Fruit fly (Drosophila melanogaster) Kc167 (cell line): Measurements from ENCODE around the gene PGAP2.

ENCODE experiments used
- Myc ChIP-seq: fragments of >200 bp; optimal IDR thresholded peaks from 2 replicates; lab custom pipeline; 2017; ENCODE audit warnings: missing external identifiers
- h ChIP-seq: fragments of >200 bp; optimal IDR thresholded peaks from 3 replicates; lab custom pipeline; 2018; ENCODE audit warnings: missing external identifiers
- insv ChIP-seq: fragments of >200 bp; optimal IDR thresholded peaks from 3 replicates; lab custom pipeline; 2018; ENCODE audit warnings: missing external identifiers
- psq ChIP-seq: fragments of >200 bp; optimal IDR thresholded peaks from 2 replicates; lab custom pipeline; 2017; ENCODE audit warnings: missing external identifiers

DNA sequence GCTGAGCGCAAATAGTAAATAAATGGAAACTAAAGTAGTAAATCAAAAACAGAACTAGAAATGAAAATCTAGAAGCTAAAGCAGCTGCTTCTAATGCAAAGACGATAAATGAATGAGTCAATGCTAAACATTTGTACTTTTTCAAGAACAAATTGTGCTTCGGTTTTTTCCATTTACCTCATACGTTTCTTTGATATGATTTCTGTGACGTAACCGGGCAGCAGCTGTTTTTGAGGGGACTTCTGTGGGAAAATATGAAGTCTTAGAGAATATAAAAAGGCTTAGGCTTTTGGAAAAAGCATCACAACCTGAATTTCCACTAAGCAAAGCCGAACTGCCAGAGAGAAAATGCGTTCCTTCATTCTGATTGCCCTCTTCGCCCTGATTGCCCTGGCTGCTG, 46.1 kb downstream of the PGAP2 start, which contains the start of gene CG12506:
- TF ChIP-seq h (no peak), psq (lab: Kevin White, UChicago) (no peak), Myc (lab: Kevin White, UChicago) (no peak), insv (lab: Kevin White, UChicago) (no peak)
